Fruit fly (Drosophila melanogaster): Measurements from ENCODE around the gene nac.

The nac gene

dm6 chr3R:8349449-8350115 is 45.8 kb upstream of the nac start, which contains the start of gene Atg13 (continued):
- TF ChIP-seq CG15514 (GFP tag; optimal IDR thresholded peaks at IDR 0.05) (peak; percentile 44), twi (tag; optimal IDR thresholded peaks at IDR 0.05) (peak; percentile 6), eyg (GFP tag; optimal IDR thresholded peaks at IDR 0.05) (no peak), slou (GFP tag; optimal IDR thresholded peaks at IDR 0.05) (no peak), CG15601 (tag; optimal IDR thresholded peaks at IDR 0.05) (no peak), CG2875 (GFP tag; optimal IDR thresholded peaks at IDR 0.05) (no peak), bcd (GFP tag; optimal IDR thresholded peaks at IDR 0.05) (no peak), so (GFP tag; IDR thresholded peaks at IDR 0.05) (no peak), Spps (tag; optimal IDR thresholded peaks at IDR 0.05) (no peak), ro (GFP tag; IDR thresholded peaks at IDR 0.05) (no peak), vfl (GFP tag; optimal IDR thresholded peaks at IDR 0.05) (no peak), da (GFP tag; optimal IDR thresholded peaks at IDR 0.05) (no peak), CG7786 (GFP tag; optimal IDR thresholded peaks at IDR 0.05) (no peak), sisA (GFP tag; IDR thresholded peaks at IDR 0.05) (no peak), hkb (optimal IDR thresholded peaks at IDR 0.05) (peak; percentile 62), hkb (GFP tag; IDR thresholded peaks at IDR 0.05) (0 out of 2 replicates have a peak, but pooled peaks have one; percentile 11), zfh2 (GFP tag; optimal IDR thresholded peaks at IDR 0.05) (peak; percentile 5), sug (tag; optimal IDR thresholded peaks at IDR 0.05) (peak; percentile 59), bigmax (GFP tag; optimal IDR thresholded peaks at IDR 0.05) (no peak), mirr (GFP tag; optimal IDR thresholded peaks at IDR 0.05) (no peak), slp2 (GFP tag; optimal IDR thresholded peaks at IDR 0.05) (no peak), CG11247 (GFP tag; IDR thresholded peaks at IDR 0.05) (no peak), CG7372 (GFP tag; IDR thresholded peaks at IDR 0.05) (no peak), CG11456 (GFP tag; IDR thresholded peaks at IDR 0.05) (0 out of 3 replicates have a peak, but pooled peaks have one; percentile 45), kah (GFP tag; optimal IDR thresholded peaks at IDR 0.05) (peak; percentile 8), CG34422 (GFP tag; IDR thresholded peaks at IDR 0.05) (peak; percentile 6; the same call in 1 of the 3 replicates), zfh1 (GFP tag; IDR thresholded peaks at IDR 0.05) (no peak), CG18262 (tag; optimal IDR thresholded peaks at IDR 0.05) (peak; percentile 30), br (optimal IDR thresholded peaks at IDR 0.05) (no peak), CG34224 (GFP tag; IDR thresholded peaks at IDR 0.05; ENCODE audit: partially characterized antibody) (peak; percentile 68), crp (GFP tag; optimal IDR thresholded peaks at IDR 0.05) (peak in 1 of 2 experiments; percentile 26), Meics (GFP tag; optimal IDR thresholded peaks at IDR 0.05) (no peak), Jarid2 (GFP tag; optimal IDR thresholded peaks at IDR 0.05) (no peak), scrt (GFP tag; optimal IDR thresholded peaks at IDR 0.05) (no peak), kay (GFP tag; optimal IDR thresholded peaks at IDR 0.05) (no peak), ken (GFP tag; IDR thresholded peaks at IDR 0.05) (no peak), CG9727 (GFP tag; optimal IDR thresholded peaks at IDR 0.05) (peak; percentile 31), CG11723 (GFP tag; optimal IDR thresholded peaks at IDR 0.05) (no peak), lov (optimal IDR thresholded peaks at IDR 0.05) (no peak), lov (GFP tag; IDR thresholded peaks at IDR 0.05) (no peak), Trl (optimal IDR thresholded peaks at IDR 0.05) (no peak), Trl (GFP tag; optimal IDR thresholded peaks at IDR 0.05) (no peak), CG10654 (GFP tag; optimal IDR thresholded peaks at IDR 0.05) (no peak), D (optimal IDR thresholded peaks at IDR 0.05) (no peak), D (GFP tag; optimal IDR thresholded peaks at IDR 0.05) (no peak), nau (GFP tag; optimal IDR thresholded peaks at IDR 0.05) (no peak), CG31365 (tag; optimal IDR thresholded peaks at IDR 0.05) (no peak), CG12104 (GFP tag; optimal IDR thresholded peaks at IDR 0.05) (peak; percentile 11), CG6254 (GFP tag; optimal IDR thresholded peaks at IDR 0.05) (no peak), dati (GFP tag; IDR thresholded peaks at IDR 0.05) (no peak), CG11560 (tag; IDR thresholded peaks at IDR 0.05) (no peak), org-1 (GFP tag; optimal IDR thresholded peaks at IDR 0.05) (no peak)

Data from whole organism, embryonic.